Fruit fly (Drosophila melanogaster) whole organism, prepupa: Measurements from ENCODE around the gene CG14610.

ENCODE experiments used
- Blimp-1 ChIP-seq: fragments of 200-800 bp; sonication (Bioruptor generic); optimal IDR thresholded peaks from 3 replicates; lab custom pipeline; 2017; ENCODE audit warnings: missing biosample characterization, missing genetic modification characterization, mild to moderate bottlenecking, moderate library complexity, missing genetic modification reagents
- CG10669 ChIP-seq: fragments of 200-800 bp; sonication (Bioruptor generic); optimal IDR thresholded peaks from 3 replicates; lab custom pipeline; 2018; ENCODE audit warnings: missing biosample characterization, mild to moderate bottlenecking, missing genetic modification characterization, moderate library complexity
- CG11294 ChIP-seq: fragments of 200-800 bp; sonication (Bioruptor generic); IDR thresholded peaks from 2 replicates; pipeline ENCODE4 v1.3.6; 2022; ENCODE audit warnings: missing biosample characterization, missing genetic modification characterization
- CG11902 ChIP-seq: fragments of 200-800 bp; sonication (Bioruptor generic); optimal IDR thresholded peaks from 3 replicates; lab custom pipeline; 2016; ENCODE audit warnings: missing biosample characterization, missing genetic modification characterization
- CG15336 ChIP-seq: fragments of 200-800 bp; sonication (Bioruptor generic); IDR thresholded peaks from 2 replicates; pipeline ENCODE4 v1.3.6; 2022; ENCODE audit warnings: missing biosample characterization, missing genetic modification characterization
- CG1621 ChIP-seq: fragments of 200-800 bp; sonication (Bioruptor generic); optimal IDR thresholded peaks from 3 replicates; lab custom pipeline; 2018; ENCODE audit warnings: missing biosample characterization, mild to moderate bottlenecking, missing genetic modification characterization
- CG16779 ChIP-seq: fragments of 200-800 bp; sonication (Bioruptor generic); optimal IDR thresholded peaks from 3 replicates; lab custom pipeline; 2017; ENCODE audit warnings: missing biosample characterization, mild to moderate bottlenecking, missing genetic modification characterization
- CG3032 ChIP-seq: fragments of 200-800 bp; optimal IDR thresholded peaks from 2 replicates; lab custom pipeline; 2019; ENCODE audit warnings: missing biosample characterization, mild to moderate bottlenecking, missing genetic modification characterization, moderate library complexity
- CG31627 ChIP-seq: fragments of 200-800 bp; sonication (Bioruptor generic); optimal IDR thresholded peaks from 3 replicates; lab custom pipeline; 2016; ENCODE audit warnings: missing biosample characterization, missing genetic modification characterization
- CG34406 ChIP-seq: fragments of 200-800 bp; sonication (Bioruptor generic); optimal IDR thresholded peaks from 3 replicates; lab custom pipeline; 2016; ENCODE audit warnings: missing biosample characterization, missing genetic modification characterization
- CG4318 ChIP-seq: fragments of 200-800 bp; sonication (Bioruptor generic); optimal IDR thresholded peaks from 3 replicates; lab custom pipeline; 2017; ENCODE audit warnings: missing biosample characterization, mild to moderate bottlenecking, missing genetic modification characterization
- CG6276 ChIP-seq: fragments of 200-800 bp; sonication (Bioruptor generic); optimal IDR thresholded peaks from 2 replicates; lab custom pipeline; 2017; ENCODE audit warnings: missing biosample characterization, mild to moderate bottlenecking, missing genetic modification characterization
- CG6792 ChIP-seq: fragments of 200-800 bp; sonication (Bioruptor generic); optimal IDR thresholded peaks from 3 replicates; lab custom pipeline; 2016; ENCODE audit warnings: missing biosample characterization, missing genetic modification characterization
- CG6808 ChIP-seq: fragments of 200-800 bp; sonication (Bioruptor generic); optimal IDR thresholded peaks from 3 replicates; lab custom pipeline; 2017; ENCODE audit warnings: missing biosample characterization, missing genetic modification characterization, mild to moderate bottlenecking, moderate library complexity, missing genetic modification reagents
- CG6854 ChIP-seq: fragments of 200-800 bp; sonication (Bioruptor generic); optimal IDR thresholded peaks from 2 replicates; lab custom pipeline; 2017; ENCODE audit warnings: missing biosample characterization, mild to moderate bottlenecking, missing genetic modification characterization
- CG7368 ChIP-seq: fragments of 200-800 bp; sonication (Bioruptor generic); optimal IDR thresholded peaks from 3 replicates; lab custom pipeline; 2016; ENCODE audit warnings: missing biosample characterization, missing genetic modification characterization
- CG8119 ChIP-seq: fragments of 200-800 bp; sonication (Bioruptor generic); IDR thresholded peaks from 3 replicates; pipeline ENCODE4 v1.3.6; 2022; ENCODE audit warnings: missing biosample characterization, missing genetic modification characterization
- CG8632 ChIP-seq: fragments of 200-800 bp; sonication (Bioruptor generic); optimal IDR thresholded peaks from 3 replicates; lab custom pipeline; 2016; ENCODE audit warnings: missing biosample characterization, missing genetic modification characterization
- CG9139 ChIP-seq: fragments of 200-800 bp; sonication (Bioruptor generic); optimal IDR thresholded peaks from 3 replicates; lab custom pipeline; 2017; ENCODE audit warnings: missing biosample characterization, mild to moderate bottlenecking, missing genetic modification characterization
- Eip78C ChIP-seq: fragments of 200-800 bp; sonication (Bioruptor generic); peaks from one replicate; lab custom pipeline; 2016; ENCODE audit warnings: missing biosample characterization, missing genetic modification characterization
- Eip93F ChIP-seq: fragments of 200-800 bp; sonication (Bioruptor generic); optimal IDR thresholded peaks from 2 replicates; lab custom pipeline; 2016; ENCODE audit warnings: missing biosample characterization, mild to moderate bottlenecking, missing genetic modification characterization
- Ets21C ChIP-seq: fragments of 200-800 bp; sonication (Bioruptor generic); optimal IDR thresholded peaks from 3 replicates; lab custom pipeline; 2016; ENCODE audit warnings: missing biosample characterization, missing genetic modification characterization
- Hr39 ChIP-seq: fragments of 200-800 bp; sonication (Bioruptor generic); optimal IDR thresholded peaks from 2 replicates; lab custom pipeline; 2016; ENCODE audit warnings: missing biosample characterization, missing genetic modification characterization
- Hr4 ChIP-seq: fragments of 200-800 bp; sonication (Bioruptor generic); optimal IDR thresholded peaks from 3 replicates; lab custom pipeline; 2016; ENCODE audit warnings: missing biosample characterization, missing genetic modification characterization
- Lpt ChIP-seq: fragments of 200-800 bp; sonication (Bioruptor generic); optimal IDR thresholded peaks from 3 replicates; lab custom pipeline; 2016; ENCODE audit warnings: missing biosample characterization, missing genetic modification characterization
- Met ChIP-seq: fragments of 200-800 bp; sonication (Bioruptor generic); optimal IDR thresholded peaks from 3 replicates; lab custom pipeline; 2016; ENCODE audit warnings: missing biosample characterization, missing genetic modification characterization
- OdsH ChIP-seq: fragments of 200-800 bp; sonication (Bioruptor generic); optimal IDR thresholded peaks from 3 replicates; lab custom pipeline; 2016; ENCODE audit warnings: missing biosample characterization, missing genetic modification characterization
- Sox102F ChIP-seq: fragments of 200-800 bp; sonication (Bioruptor generic); optimal IDR thresholded peaks from 2 replicates; lab custom pipeline; 2016; ENCODE audit warnings: missing biosample characterization, mild to moderate bottlenecking, missing genetic modification characterization
- Sox14 ChIP-seq: fragments of 200-800 bp; sonication (Bioruptor generic); optimal IDR thresholded peaks from 3 replicates; lab custom pipeline; 2016; ENCODE audit warnings: missing biosample characterization, missing genetic modification characterization
- achi ChIP-seq: fragments of 200-800 bp; sonication (Bioruptor generic); optimal IDR thresholded peaks from 3 replicates; lab custom pipeline; 2016; ENCODE audit warnings: missing biosample characterization, missing genetic modification characterization
- acj6 ChIP-seq: fragments of 200-800 bp; sonication (Bioruptor generic); optimal IDR thresholded peaks from 3 replicates; lab custom pipeline; 2016; ENCODE audit warnings: missing biosample characterization, missing genetic modification characterization
- dsx ChIP-seq: fragments of 200-800 bp; optimal IDR thresholded peaks from 3 replicates; lab custom pipeline; 2019; ENCODE audit warnings: missing biosample characterization, mild to moderate bottlenecking, missing genetic modification characterization, moderate library complexity; ENCODE audit not compliant: poor library complexity, severe bottlenecking
- eg ChIP-seq: fragments of 200-800 bp; sonication (Bioruptor generic); IDR thresholded peaks from 3 replicates; pipeline ENCODE4 v1.3.6; 2022; ENCODE audit warnings: missing biosample characterization, missing genetic modification characterization
- fd85E ChIP-seq: fragments of 200-800 bp; sonication (Bioruptor generic); optimal IDR thresholded peaks from 3 replicates; lab custom pipeline; 2016; ENCODE audit warnings: missing biosample characterization, missing genetic modification characterization
- fkh ChIP-seq: fragments of 200-800 bp; sonication (Bioruptor generic); optimal IDR thresholded peaks from 3 replicates; lab custom pipeline; 2017; ENCODE audit warnings: missing biosample characterization, mild to moderate bottlenecking, missing genetic modification characterization, moderate library complexity
- lz ChIP-seq: fragments of 200-800 bp; sonication (Bioruptor generic); optimal IDR thresholded peaks from 3 replicates; lab custom pipeline; 2016; ENCODE audit warnings: missing biosample characterization, missing genetic modification characterization
- pdm3 ChIP-seq: fragments of 200-800 bp; sonication (Bioruptor generic); optimal IDR thresholded peaks from 3 replicates; lab custom pipeline; 2016; ENCODE audit warnings: missing biosample characterization, missing genetic modification characterization
- salr ChIP-seq, 2 experiments: fragments of 200-800 bp; sonication (Bioruptor generic); optimal IDR thresholded peaks; 3 replicates each; lab custom pipeline; 2016 to 2018; ENCODE audit warnings: missing biosample characterization in 2 of 2, missing genetic modification characterization in 2 of 2, mild to moderate bottlenecking in 1 of 2
- spab ChIP-seq: fragments of 200-800 bp; sonication (Bioruptor generic); optimal IDR thresholded peaks from 2 replicates; lab custom pipeline; 2017; ENCODE audit warnings: missing biosample characterization, mild to moderate bottlenecking, missing genetic modification characterization, missing genetic modification reagents
- ss ChIP-seq, 2 experiments: fragments of 200-800 bp; sonication (Bioruptor generic); optimal IDR thresholded peaks; 2 replicates in 1 of 2; 3 replicates in 1 of 2; lab custom pipeline; 2017 to 2018; ENCODE audit warnings: mild to moderate bottlenecking in 2 of 2, missing biosample characterization in 2 of 2, missing genetic modification characterization in 2 of 2, moderate library complexity in 1 of 2
- topi ChIP-seq: fragments of 200-800 bp; sonication (Bioruptor generic); optimal IDR thresholded peaks from 3 replicates; lab custom pipeline; 2016; ENCODE audit warnings: missing biosample characterization, missing genetic modification characterization
- vri ChIP-seq: fragments of 200-800 bp; sonication (Bioruptor generic); optimal IDR thresholded peaks from 3 replicates; lab custom pipeline; 2016; ENCODE audit warnings: missing biosample characterization, mild to moderate bottlenecking, missing genetic modification characterization

CG14610 gene

dm6 chr3R:7112977-7113376 lies 31.1 kb downstream of the CG14610 start:
- no peak for TF ChIP-seq Eip93F (GFP tag; lab: Kevin White, UChicago)
- no peak for TF ChIP-seq CG4318
- TF ChIP-seq achi (GFP tag; lab: Kevin White, UChicago) = no peak

dm6 chr3R:7111206-7111858 lies 32.8 kb downstream of the CG14610 start:
- TF ChIP-seq dsx (GFP tag; lab: Kevin White, UChicago) (no peak), CG16779 (tag; lab: Kevin White, UChicago) (no peak)

dm6 chr3R:7109760-7110303 lies 34.3 kb downstream of the CG14610 start:
- TF ChIP-seq eg (GFP tag; lab: Robert Waterston, UW) = no peak
- no peak for TF ChIP-seq CG11902 (GFP tag; lab: Kevin White, UChicago)
- TF ChIP-seq CG11294 (GFP tag; lab: Robert Waterston, UW) = no peak
- peak; percentile 87 for TF ChIP-seq CG6854 (GFP tag; lab: Kevin White, UChicago)
- TF ChIP-seq Eip78C = peak; percentile 74
- no peak for TF ChIP-seq CG6792
- TF ChIP-seq CG6276 (GFP tag; lab: Kevin White, UChicago) = peak; percentile 23
- no peak for TF ChIP-seq CG7368 (GFP tag; lab: Kevin White, UChicago)
- TF ChIP-seq CG1621 (tag; lab: Kevin White, UChicago) = no peak
- peak; percentile 81 for TF ChIP-seq vri (GFP tag; lab: Kevin White, UChicago)
- peak; percentile 17 for TF ChIP-seq spab (GFP tag; lab: Kevin White, UChicago)
- TF ChIP-seq Blimp-1 (GFP tag; lab: Kevin White, UChicago) = peak; percentile 56
- peak; percentile 24 for TF ChIP-seq Lpt
- no peak for TF ChIP-seq OdsH
- TF ChIP-seq CG3032 (tag; lab: Kevin White, UChicago) = peak; percentile 16
- TF ChIP-seq CG8119 = peak; percentile 31; the same call in 1 of the 3 replicates
- peak in 1 of 2 experiments; percentile 44 for TF ChIP-seq ss (GFP tag; optimal IDR thresholded peaks at IDR 0.05; lab: Kevin White, UChicago)
- no peak for TF ChIP-seq CG15336 (GFP tag; lab: Robert Waterston, UW)
- peak; percentile 47 for TF ChIP-seq Sox102F (GFP tag; lab: Kevin White, UChicago)
- peak; percentile 49 for TF ChIP-seq CG6808 (GFP tag; lab: Kevin White, UChicago)
- TF ChIP-seq Eip93F (GFP tag; lab: Kevin White, UChicago) = no peak
- no peak for TF ChIP-seq CG34406
- no peak for TF ChIP-seq lz (GFP tag; lab: Kevin White, UChicago)
- TF ChIP-seq dsx (GFP tag; lab: Kevin White, UChicago) = peak; percentile 64
- TF ChIP-seq CG10669 (GFP tag; lab: Kevin White, UChicago) = no peak

dm6 chr3R:7108589-7109312 lies 35.3 kb downstream of the CG14610 start:
- TF ChIP-seq spab (GFP tag; lab: Kevin White, UChicago) (peak; percentile 93), fkh (GFP tag; lab: Kevin White, UChicago) (no peak), CG9139 (GFP tag; lab: Kevin White, UChicago) (peak; percentile 85), CG8119 (no peak), acj6 (GFP tag; lab: Kevin White, UChicago) (peak; percentile 96), CG10669 (GFP tag; lab: Kevin White, UChicago) (peak; percentile 92), CG4318 (peak; percentile 95), Sox102F (GFP tag; lab: Kevin White, UChicago) (peak; percentile 95), CG8632 (peak; percentile 95), Ets21C (GFP tag; lab: Kevin White, UChicago) (peak; percentile 94), CG11902 (GFP tag; lab: Kevin White, UChicago) (peak; percentile 88), CG31627 (peak; percentile 98), Met (GFP tag; lab: Kevin White, UChicago) (peak; percentile 98), CG7368 (GFP tag; lab: Kevin White, UChicago) (peak; percentile 92), topi (peak; percentile 98), pdm3 (GFP tag; lab: Kevin White, UChicago) (peak; percentile 97), Sox14 (GFP tag; lab: Kevin White, UChicago) (peak; percentile 97), vri (GFP tag; lab: Kevin White, UChicago) (peak; percentile 89), Hr4 (GFP tag; lab: Kevin White, UChicago) (peak; percentile 99), salr (GFP tag; optimal IDR thresholded peaks at IDR 0.05; lab: Kevin White, UChicago) (peak; percentile 73 to 99), fd85E (GFP tag; lab: Kevin White, UChicago) (peak; percentile 85), Hr39 (GFP tag; lab: Kevin White, UChicago) (peak; percentile 97)
